Worm (Caenorhabditis elegans) whole organism, late embryonic: Measurements from ENCODE around the gene hot-1.

Source experiments
- ama-1 ChIP-seq: fragments of 150-350 bp; optimal IDR thresholded peaks from 2 replicates; lab custom pipeline; 2014
- ceh-19 ChIP-seq: fragments of 200-800 bp; sonication (Bioruptor generic); optimal IDR thresholded peaks from 2 replicates; lab custom pipeline; 2018; ENCODE audit warnings: mild to moderate bottlenecking, missing genetic modification characterization, missing compliant biosample characterization
- hlh-30 ChIP-seq: sonication (generic microtip); optimal IDR thresholded peaks from 2 replicates; lab custom pipeline; 2017; ENCODE audit warnings: antibody characterized with exemption, missing genetic modification characterization, missing compliant biosample characterization; ENCODE audit not compliant: insufficient read depth
- tbx-2 ChIP-seq: sonication (generic microtip); optimal IDR thresholded peaks from 2 replicates; lab custom pipeline; 2016; ENCODE audit warnings: missing genetic modification characterization, missing compliant biosample characterization
- unc-42 ChIP-seq: sonication (generic microtip); optimal IDR thresholded peaks from 2 replicates; lab custom pipeline; 2016; ENCODE audit warnings: missing genotype, missing genetic modification characterization, missing compliant biosample characterization

ce11 chrV:14615671-14616070 is 5.3 kb upstream of the hot-1 start:
- no peak for TF ChIP-seq tbx-2 (tag; lab: Kevin White, UChicago)
- no peak for TF ChIP-seq unc-42 (tag; lab: Kevin White, UChicago)
- TF ChIP-seq ama-1 (lab: Kevin White, UChicago), result no peak
- TF ChIP-seq hlh-30 (tag; lab: Kevin White, UChicago), result no peak
- TF ChIP-seq ceh-19 (GFP tag; lab: Kevin White, UChicago), result no peak
